Fruit fly (Drosophila melanogaster): ENCODE results near the gene CG13640.
A peak's percentile ranks its signal among the peaks of the same experiment; 100 is the strongest.

CG13640 gene

dm6 chr3R:24893320-24893955 is 31.5 kb upstream of the CG13640 start:
- TF ChIP-seq CG7368 (GFP tag; optimal IDR thresholded peaks at IDR 0.05): peak; percentile 78
- peak; percentile 33 for TF ChIP-seq Sox14 (GFP tag; optimal IDR thresholded peaks at IDR 0.05)
- peak; percentile 94 for TF ChIP-seq CG15336 (GFP tag; IDR thresholded peaks at IDR 0.05)
- peak; percentile 81 for TF ChIP-seq CG16779 (tag; optimal IDR thresholded peaks at IDR 0.05)
- TF ChIP-seq fkh (GFP tag; optimal IDR thresholded peaks at IDR 0.05): peak; percentile 64
- TF ChIP-seq Hr4 (GFP tag; optimal IDR thresholded peaks at IDR 0.05): peak; percentile 66
- TF ChIP-seq CG10631 (GFP tag; optimal IDR thresholded peaks at IDR 0.05): peak; percentile 88
- peak; percentile 88 for TF ChIP-seq net (GFP tag; optimal IDR thresholded peaks at IDR 0.05)
- peak; percentile 93 for TF ChIP-seq Ets96B (tag; optimal IDR thresholded peaks at IDR 0.05)
- peak; percentile 86 for TF ChIP-seq OdsH (GFP tag; optimal IDR thresholded peaks at IDR 0.05)
- peak; percentile 90 for TF ChIP-seq achi (GFP tag; optimal IDR thresholded peaks at IDR 0.05)
- TF ChIP-seq fd85E (GFP tag; optimal IDR thresholded peaks at IDR 0.05): peak; percentile 27
- peak; percentile 81 for TF ChIP-seq acj6 (GFP tag; optimal IDR thresholded peaks at IDR 0.05)
- TF ChIP-seq CG11294 (GFP tag; IDR thresholded peaks at IDR 0.05): peak; percentile 70; the same call in 1 of the 2 replicates
- no peak for TF ChIP-seq Hr38 (GFP tag; optimal IDR thresholded peaks at IDR 0.05)
- TF ChIP-seq CG1621 (tag; optimal IDR thresholded peaks at IDR 0.05): peak; percentile 45
- peak; percentile 94 for TF ChIP-seq Lpt (GFP tag; optimal IDR thresholded peaks at IDR 0.05)
- TF ChIP-seq esn (GFP tag; optimal IDR thresholded peaks at IDR 0.05): peak; percentile 88
- TF ChIP-seq cyc (GFP tag; optimal IDR thresholded peaks at IDR 0.05): peak; percentile 74
- TF ChIP-seq Ets21C (GFP tag; optimal IDR thresholded peaks at IDR 0.05): peak; percentile 19
- peak; percentile 90 for TF ChIP-seq CG32006 (GFP tag; optimal IDR thresholded peaks at IDR 0.05)
- TF ChIP-seq dac (GFP tag; optimal IDR thresholded peaks at IDR 0.05): peak; percentile 62
- TF ChIP-seq Hr39 (GFP tag; optimal IDR thresholded peaks at IDR 0.05): peak; percentile 22
- peak; percentile 68 for TF ChIP-seq pdm3 (GFP tag; optimal IDR thresholded peaks at IDR 0.05)
- TF ChIP-seq CG8119 (GFP tag; IDR thresholded peaks at IDR 0.05): peak; percentile 95
- peak; percentile 83 for TF ChIP-seq Met (GFP tag; optimal IDR thresholded peaks at IDR 0.05)
- peak; percentile 85 for TF ChIP-seq fd59A (GFP tag; optimal IDR thresholded peaks at IDR 0.05)
- TF ChIP-seq Sox15 (GFP tag; optimal IDR thresholded peaks at IDR 0.05): peak; percentile 39
- peak; percentile 79 for TF ChIP-seq CG8632 (GFP tag; optimal IDR thresholded peaks at IDR 0.05)
- peak; percentile 69 for TF ChIP-seq Blimp-1 (GFP tag; optimal IDR thresholded peaks at IDR 0.05)
- TF ChIP-seq CG8319 (GFP tag; optimal IDR thresholded peaks at IDR 0.05): peak; percentile 52
- TF ChIP-seq CG31627 (GFP tag; optimal IDR thresholded peaks at IDR 0.05): peak; percentile 33
- peak; percentile 95 for TF ChIP-seq Eip78C (GFP tag)
- peak; percentile 81; the same call in 2 of the 3 replicates for TF ChIP-seq CG6163 (GFP tag; IDR thresholded peaks at IDR 0.05)
- TF ChIP-seq spab (GFP tag; optimal IDR thresholded peaks at IDR 0.05): peak; percentile 91
- TF ChIP-seq topi (GFP tag; optimal IDR thresholded peaks at IDR 0.05): peak; percentile 72
- peak; percentile 77 for TF ChIP-seq Smox (GFP tag; optimal IDR thresholded peaks at IDR 0.05)
- peak; percentile 80 for TF ChIP-seq CG11762 (GFP tag; optimal IDR thresholded peaks at IDR 0.05; ENCODE audit: insufficient read depth)
- TF ChIP-seq Sox102F (GFP tag; optimal IDR thresholded peaks at IDR 0.05): peak; percentile 63
- peak; percentile 87 for TF ChIP-seq svp (GFP tag)
- TF ChIP-seq dsx (GFP tag; optimal IDR thresholded peaks at IDR 0.05; ENCODE audit: poor library complexity, severe bottlenecking): peak; percentile 91
- TF ChIP-seq vri (GFP tag; optimal IDR thresholded peaks at IDR 0.05): peak; percentile 42
- TF ChIP-seq salr (GFP tag; optimal IDR thresholded peaks at IDR 0.05): peak; percentile 7 to 86
- TF ChIP-seq Eip93F (GFP tag; optimal IDR thresholded peaks at IDR 0.05): no peak
- peak; percentile 96 for TF ChIP-seq CG3032 (tag; optimal IDR thresholded peaks at IDR 0.05)
- TF ChIP-seq CG6792 (GFP tag; optimal IDR thresholded peaks at IDR 0.05): peak; percentile 80
- TF ChIP-seq CG3919 (GFP tag; optimal IDR thresholded peaks at IDR 0.05): peak; percentile 86
- TF ChIP-seq CG6808 (GFP tag; optimal IDR thresholded peaks at IDR 0.05): peak; percentile 91
- peak; percentile 84 for TF ChIP-seq eg (GFP tag; IDR thresholded peaks at IDR 0.05)
- peak; percentile 55 for TF ChIP-seq lz (GFP tag; optimal IDR thresholded peaks at IDR 0.05)
- peak; percentile 82 for TF ChIP-seq CG34406 (GFP tag; optimal IDR thresholded peaks at IDR 0.05)

All from whole organism, prepupa.